Worm (Caenorhabditis elegans) whole organism, L2 larva: Measurements from ENCODE around the gene ver-3.

Experiments
- R02D3.7 ChIP-seq: fragments of 150-350 bp; optimal IDR thresholded peaks from 2 replicates; lab custom pipeline; 2014; ENCODE audit warnings: missing biosample characterization, missing genetic modification characterization
- elt-1 ChIP-seq: fragments of 150-350 bp; optimal IDR thresholded peaks from 2 replicates; lab custom pipeline; 2014; ENCODE audit warnings: missing biosample characterization, missing genetic modification characterization
- lin-39 ChIP-seq: fragments of 150-350 bp; optimal IDR thresholded peaks from 2 replicates; lab custom pipeline; 2014; ENCODE audit warnings: missing biosample characterization, missing genetic modification reagents, missing genetic modification characterization
- ztf-4 ChIP-seq: fragments of 150-350 bp; optimal IDR thresholded peaks from 2 replicates; lab custom pipeline; 2014; ENCODE audit warnings: missing biosample characterization, missing genetic modification characterization

ce11 chrX:10959136-10959535, 33.1 kb upstream of the ver-3 start, which contains the start of gene K09C8.2:
- TF ChIP-seq ztf-4 (tag; lab: Kevin White, UChicago) = no peak
- TF ChIP-seq lin-39 (tag; lab: Kevin White, UChicago) = no peak
- no peak for TF ChIP-seq R02D3.7
- no peak for TF ChIP-seq elt-1
